Fruit fly (Drosophila melanogaster): ENCODE data around the gene Acsx2.

Acsx2 gene

dm6 chr3R:19822138-19822537, 43.6 kb downstream of the Acsx2 start (continued):
- TF ChIP-seq CG1602 (GFP tag; optimal IDR thresholded peaks at IDR 0.05) = no peak
- TF ChIP-seq chif (GFP tag; optimal IDR thresholded peaks at IDR 0.05) = no peak
- no peak for TF ChIP-seq Dip3 (GFP tag; optimal IDR thresholded peaks at IDR 0.05)
- no peak for TF ChIP-seq CG12236 (GFP tag; optimal IDR thresholded peaks at IDR 0.05)
- no peak for TF ChIP-seq BEAF-32 (GFP tag; optimal IDR thresholded peaks at IDR 0.05)
- TF ChIP-seq zen (tag; optimal IDR thresholded peaks at IDR 0.05) = no peak
- peak; percentile 57 for TF ChIP-seq CG15601 (tag; optimal IDR thresholded peaks at IDR 0.05)
- TF ChIP-seq NfI (GFP tag; optimal IDR thresholded peaks at IDR 0.05) = no peak
- no peak for TF ChIP-seq Rx (GFP tag; IDR thresholded peaks at IDR 0.05)
- no peak for TF ChIP-seq CG9817 (tag; optimal IDR thresholded peaks at IDR 0.05)
- TF ChIP-seq tll (GFP tag; optimal IDR thresholded peaks at IDR 0.05) = no peak
- TF ChIP-seq CG34376 (GFP tag; optimal IDR thresholded peaks at IDR 0.05) = no peak
- no peak for TF ChIP-seq NFAT (GFP tag; IDR thresholded peaks at IDR 0.05)
- no peak for TF ChIP-seq Doc2 (GFP tag; IDR thresholded peaks at IDR 0.05)
- TF ChIP-seq CG33213 (GFP tag; optimal IDR thresholded peaks at IDR 0.05) = no peak
- no peak for TF ChIP-seq fd96Cb (tag; optimal IDR thresholded peaks at IDR 0.05)
- no peak for TF ChIP-seq mld (GFP tag; IDR thresholded peaks at IDR 0.05; ENCODE audit: partially characterized antibody)
- TF ChIP-seq Atf-2 (GFP tag; optimal IDR thresholded peaks at IDR 0.05) = no peak
- no peak for TF ChIP-seq Aef1 (GFP tag; IDR thresholded peaks at IDR 0.05)
- TF ChIP-seq wor (GFP tag; IDR thresholded peaks at IDR 0.05) = no peak
- TF ChIP-seq HLH4C (GFP tag; IDR thresholded peaks at IDR 0.05; ENCODE audit: partially characterized antibody) = no peak
- TF ChIP-seq Hmr (GFP tag; optimal IDR thresholded peaks at IDR 0.05) = no peak
- TF ChIP-seq CG13123 (GFP tag; optimal IDR thresholded peaks at IDR 0.05) = no peak
- TF ChIP-seq H2.0 (GFP tag; IDR thresholded peaks at IDR 0.05) = no peak
- TF ChIP-seq odd (GFP tag; optimal IDR thresholded peaks at IDR 0.05) = no peak
- no peak for TF ChIP-seq insv (GFP tag; optimal IDR thresholded peaks at IDR 0.05)
- no peak for TF ChIP-seq br (optimal IDR thresholded peaks at IDR 0.05)
- TF ChIP-seq Adf1 (GFP tag; IDR thresholded peaks at IDR 0.05) = no peak
- no peak for TF ChIP-seq CG6175 (GFP tag; IDR thresholded peaks at IDR 0.05)
- TF ChIP-seq Optix (GFP tag; IDR thresholded peaks at IDR 0.05) = no peak
- TF ChIP-seq CG11723 (GFP tag; optimal IDR thresholded peaks at IDR 0.05) = no peak
- TF ChIP-seq CG15011 (GFP tag; optimal IDR thresholded peaks at IDR 0.05) = no peak
- no peak for TF ChIP-seq CTCF (GFP tag; optimal IDR thresholded peaks at IDR 0.05)
- TF ChIP-seq B-H2 (GFP tag; optimal IDR thresholded peaks at IDR 0.05) = no peak
- TF ChIP-seq CG7786 (GFP tag; optimal IDR thresholded peaks at IDR 0.05) = no peak
- peak; percentile 1 for TF ChIP-seq CG6254 (GFP tag; optimal IDR thresholded peaks at IDR 0.05)
- no peak for TF ChIP-seq D (optimal IDR thresholded peaks at IDR 0.05)
- no peak for TF ChIP-seq D (GFP tag; optimal IDR thresholded peaks at IDR 0.05)
- no peak for TF ChIP-seq CrebB (tag; optimal IDR thresholded peaks at IDR 0.05)
- no peak for TF ChIP-seq otp (GFP tag; IDR thresholded peaks at IDR 0.05)
- TF ChIP-seq Blimp-1 (GFP tag; optimal IDR thresholded peaks at IDR 0.05) = peak; percentile 98
- no peak for TF ChIP-seq E2f2 (GFP tag; IDR thresholded peaks at IDR 0.05)
- no peak for TF ChIP-seq oc (tag; optimal IDR thresholded peaks at IDR 0.05)
- TF ChIP-seq CG31365 (tag; optimal IDR thresholded peaks at IDR 0.05) = no peak
- TF ChIP-seq CG1603 (tag; optimal IDR thresholded peaks at IDR 0.05) = peak; percentile 18
- TF ChIP-seq CG9215 (GFP tag; IDR thresholded peaks at IDR 0.05) = no peak
- peak; percentile 9 for TF ChIP-seq CG7271 (tag; optimal IDR thresholded peaks at IDR 0.05)
- peak; percentile 22 for TF ChIP-seq CG2678 (tag; optimal IDR thresholded peaks at IDR 0.05)
- TF ChIP-seq zfh2 (GFP tag; optimal IDR thresholded peaks at IDR 0.05) = no peak
- no peak for TF ChIP-seq seq (GFP tag; IDR thresholded peaks at IDR 0.05)
- no peak for TF ChIP-seq CG15514 (GFP tag; optimal IDR thresholded peaks at IDR 0.05)
- no peak for TF ChIP-seq CG4820 (GFP tag; optimal IDR thresholded peaks at IDR 0.05)
- TF ChIP-seq CG17361 (GFP tag; IDR thresholded peaks at IDR 0.05) = no peak
